Fruit fly (Drosophila melanogaster): Measurements from ENCODE around the gene Tmf.

Tmf gene

DNA sequence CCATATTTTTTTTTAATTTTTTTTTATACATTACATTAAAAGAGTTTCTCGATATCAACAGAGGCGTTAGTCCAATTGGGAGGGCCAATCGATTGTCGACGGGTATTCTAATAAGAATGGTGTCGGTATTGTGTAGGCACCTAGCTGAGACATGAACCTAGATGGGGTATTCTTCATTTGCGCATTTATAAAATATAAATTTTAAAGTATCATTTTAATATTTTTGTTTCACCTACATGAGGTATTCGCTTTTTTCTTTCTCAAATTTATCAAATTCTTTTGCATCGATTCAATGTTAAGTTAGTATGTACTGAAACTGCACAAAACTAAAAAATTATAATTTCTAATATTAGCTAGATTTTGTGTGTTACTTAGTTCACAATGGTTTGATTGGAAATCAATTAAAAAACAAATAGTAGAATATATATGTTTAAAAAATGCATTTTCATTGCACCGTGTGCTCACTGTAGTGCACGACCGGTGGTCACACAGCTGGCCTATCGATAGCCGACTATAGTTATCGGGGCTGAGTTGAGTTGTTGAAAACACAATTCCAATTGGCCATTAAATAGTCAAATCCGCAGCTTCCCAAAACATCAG is at the start of gene Tmf, which contains the start of gene CG14435:
TSS of gene Tmf (plus strand) at position 501 of the 600 bp plus-strand sequence.
TSS of gene CG14435 (minus strand) at position 81 of the 600 bp plus-strand sequence.
- TF ChIP-seq CG13287 (GFP tag; IDR thresholded peaks at IDR 0.05; ENCODE audit: partially characterized antibody) (peak; percentile 55), bsh (GFP tag; optimal IDR thresholded peaks at IDR 0.05) (peak in 1 of 2 experiments; percentile 79), CG12659 (GFP tag; optimal IDR thresholded peaks at IDR 0.05) (peak; percentile 93), CG8765 (GFP tag; IDR thresholded peaks at IDR 0.05) (peak; percentile 72), CG3163 (GFP tag; optimal IDR thresholded peaks at IDR 0.05) (no peak), al (GFP tag; IDR thresholded peaks at IDR 0.05) (peak; percentile 84), Hey (tag; optimal IDR thresholded peaks at IDR 0.05) (no peak), CTCF (GFP tag; optimal IDR thresholded peaks at IDR 0.05) (peak; percentile 38), sob (GFP tag; IDR thresholded peaks at IDR 0.05) (peak; percentile 88), br (optimal IDR thresholded peaks at IDR 0.05) (no peak), Xrp1 (GFP tag; IDR thresholded peaks at IDR 0.05) (peak; percentile 88), CG10959 (GFP tag; IDR thresholded peaks at IDR 0.05) (peak; percentile 73), CG17568 (GFP tag; optimal IDR thresholded peaks at IDR 0.05) (no peak), Oaz (GFP tag; IDR thresholded peaks at IDR 0.05) (peak; percentile 77), sisA (GFP tag; IDR thresholded peaks at IDR 0.05) (peak; percentile 91), chif (GFP tag; optimal IDR thresholded peaks at IDR 0.05) (peak; percentile 43 to 68), Bteb2 (GFP tag; optimal IDR thresholded peaks at IDR 0.05) (peak; percentile 27), ems (GFP tag; optimal IDR thresholded peaks at IDR 0.05) (peak; percentile 22), jigr1 (GFP tag; IDR thresholded peaks at IDR 0.05) (peak; percentile 66; the same call in 1 of the 3 replicates), Kr (GFP tag; optimal IDR thresholded peaks at IDR 0.05) (no peak), chn (GFP tag; optimal IDR thresholded peaks at IDR 0.05) (peak; percentile 66), Chrac-16 (GFP tag; optimal IDR thresholded peaks at IDR 0.05) (peak; percentile 83), CG16863 (GFP tag; optimal IDR thresholded peaks at IDR 0.05) (peak; percentile 52), CG7745 (tag; optimal IDR thresholded peaks at IDR 0.05) (no peak), CG32767 (GFP tag; IDR thresholded peaks at IDR 0.05) (peak; percentile 80), CG12236 (GFP tag; optimal IDR thresholded peaks at IDR 0.05) (no peak), E2f2 (GFP tag; IDR thresholded peaks at IDR 0.05) (peak; percentile 62), slp2 (GFP tag; optimal IDR thresholded peaks at IDR 0.05) (peak; percentile 40), CG4328 (GFP tag; optimal IDR thresholded peaks at IDR 0.05) (peak; percentile 78), slou (GFP tag; optimal IDR thresholded peaks at IDR 0.05) (peak; percentile 81), cato (GFP tag; optimal IDR thresholded peaks at IDR 0.05; ENCODE audit: borderline replicate concordance) (peak; percentile 68), Hmr (GFP tag; optimal IDR thresholded peaks at IDR 0.05) (peak; percentile 85), Rx (GFP tag; IDR thresholded peaks at IDR 0.05) (peak; percentile 74; the same call in 1 of the 2 replicates), CG17361 (GFP tag; IDR thresholded peaks at IDR 0.05) (peak; percentile 94), schlank (tag; optimal IDR thresholded peaks at IDR 0.05) (peak; percentile 16), Eip74EF (GFP tag; optimal IDR thresholded peaks at IDR 0.05) (peak in 1 of 2 experiments; percentile 57), Hr78 (GFP tag; optimal IDR thresholded peaks at IDR 0.05) (peak in 1 of 2 experiments; percentile 46), CG8359 (GFP tag; optimal IDR thresholded peaks at IDR 0.05; ENCODE audit: borderline replicate concordance) (peak; percentile 19), CG9727 (GFP tag; optimal IDR thresholded peaks at IDR 0.05) (peak; percentile 88), pb (GFP tag; optimal IDR thresholded peaks at IDR 0.05) (no peak), run (tag; optimal IDR thresholded peaks at IDR 0.05) (no peak), chinmo (GFP tag; IDR thresholded peaks at IDR 0.05; ENCODE audit: partially characterized antibody) (0 out of 4 replicates have a peak, but pooled peaks have one; percentile 48), wor (GFP tag; IDR thresholded peaks at IDR 0.05) (peak; percentile 75), org-1 (GFP tag; optimal IDR thresholded peaks at IDR 0.05) (peak; percentile 53), trh (GFP tag; optimal IDR thresholded peaks at IDR 0.05) (peak; percentile 60), Vsx1 (GFP tag; optimal IDR thresholded peaks at IDR 0.05) (peak; percentile 47), Scr (GFP tag; IDR thresholded peaks at IDR 0.05; ENCODE audit: partially characterized antibody) (peak; percentile 64), CG15514 (GFP tag; optimal IDR thresholded peaks at IDR 0.05) (peak; percentile 73), CG7928 (GFP tag; optimal IDR thresholded peaks at IDR 0.05) (peak; percentile 62), CG6813 (GFP tag; optimal IDR thresholded peaks at IDR 0.05) (no peak)

Data from whole organism, embryonic.